Fruit fly (Drosophila melanogaster): Measurements from ENCODE around the gene Cyp28a5.

DNA sequence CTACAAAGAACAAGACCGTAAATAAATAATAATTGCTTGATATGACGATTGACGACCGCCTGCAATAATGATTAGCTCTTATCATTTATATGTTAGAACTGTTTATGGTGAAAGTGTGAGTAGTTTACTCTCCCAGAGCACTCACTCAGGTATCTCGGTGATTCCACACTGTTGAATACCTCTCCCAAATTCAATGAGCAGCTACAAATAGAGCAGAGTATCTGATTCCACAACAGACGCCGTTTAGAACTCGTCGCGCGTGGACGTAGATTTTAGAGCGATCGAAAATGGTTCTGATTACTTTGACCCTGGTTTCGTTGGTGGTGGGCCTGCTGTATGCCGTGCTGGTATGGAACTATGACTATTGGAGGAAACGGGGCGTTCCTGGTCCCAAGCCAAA, at the start of gene Cyp28a5:
- no peak for TF ChIP-seq Eip75B (GFP tag; optimal IDR thresholded peaks at IDR 0.05)
- no peak for TF ChIP-seq spab (GFP tag; optimal IDR thresholded peaks at IDR 0.05)

All from whole organism, prepupa.